Fruit fly (Drosophila melanogaster) whole organism, adult: Measurements from ENCODE around the gene sNPF.

Experiments used
- CG11617 ChIP-seq: fragments of 200-800 bp; sonication (Bioruptor generic); optimal IDR thresholded peaks from 2 replicates; lab custom pipeline; 2017; ENCODE audit warnings: mild to moderate bottlenecking, missing biosample characterization, missing genetic modification reagents, missing genetic modification characterization
- CG12768 ChIP-seq: fragments of 200-800 bp; sonication (Bioruptor generic); optimal IDR thresholded peaks from 2 replicates; lab custom pipeline; 2017; ENCODE audit warnings: missing biosample characterization, missing genetic modification characterization, mild to moderate bottlenecking, moderate library complexity, missing genetic modification reagents
- CG1620 ChIP-seq: fragments of 200-800 bp; sonication (Bioruptor generic); optimal IDR thresholded peaks from 2 replicates; lab custom pipeline; 2016; ENCODE audit warnings: missing biosample characterization, missing genetic modification characterization
- CG5204 ChIP-seq: fragments of 200-800 bp; sonication (Bioruptor generic); optimal IDR thresholded peaks from 2 replicates; lab custom pipeline; 2016; ENCODE audit warnings: missing biosample characterization, missing genetic modification characterization
- CG7101 ChIP-seq: fragments of 200-800 bp; sonication (Bioruptor generic); optimal IDR thresholded peaks from 2 replicates; lab custom pipeline; 2018; ENCODE audit warnings: missing biosample characterization, mild to moderate bottlenecking, missing genetic modification characterization, moderate library complexity
- Clk ChIP-seq: fragments of 200-800 bp; sonication (Bioruptor generic); optimal IDR thresholded peaks from 2 replicates; lab custom pipeline; 2017; ENCODE audit warnings: missing biosample characterization, missing genetic modification characterization
- bab1 ChIP-seq: fragments of 200-800 bp; sonication (Bioruptor generic); optimal IDR thresholded peaks from 3 replicates; lab custom pipeline; 2019; ENCODE audit warnings: missing biosample characterization, mild to moderate bottlenecking, missing genetic modification characterization, moderate library complexity
- cic ChIP-seq: fragments of 200-800 bp; sonication (Bioruptor generic); optimal IDR thresholded peaks from 2 replicates; lab custom pipeline; 2017; ENCODE audit warnings: missing biosample characterization, mild to moderate bottlenecking, missing genetic modification characterization, moderate library complexity
- cnc ChIP-seq, 2 experiments: fragments of >200 bp; optimal IDR thresholded peaks; 2 replicates each; lab custom pipeline; 2017
- kay ChIP-seq: fragments of 200-800 bp; sonication (Bioruptor generic); peaks from one replicate; lab custom pipeline; 2016; ENCODE audit warnings: missing biosample characterization, missing genetic modification characterization, borderline replicate concordance
- ovo ChIP-seq: fragments of 200-800 bp; sonication (Bioruptor generic); optimal IDR thresholded peaks from 2 replicates; lab custom pipeline; 2016; ENCODE audit warnings: missing biosample characterization, missing genetic modification characterization
- pad ChIP-seq: fragments of 200-800 bp; sonication (Bioruptor generic); optimal IDR thresholded peaks from 3 replicates; lab custom pipeline; 2017; ENCODE audit warnings: missing biosample characterization, missing genetic modification characterization, mild to moderate bottlenecking, moderate library complexity, missing genetic modification reagents
- tj ChIP-seq: fragments of 200-800 bp; sonication (Bioruptor generic); optimal IDR thresholded peaks from 3 replicates; lab custom pipeline; 2017; ENCODE audit warnings: missing biosample characterization, mild to moderate bottlenecking, missing genetic modification characterization, moderate library complexity
- toe ChIP-seq: fragments of 200-800 bp; sonication (Bioruptor generic); optimal IDR thresholded peaks from 2 replicates; lab custom pipeline; 2016; ENCODE audit warnings: missing biosample characterization, missing genetic modification characterization

DNA sequence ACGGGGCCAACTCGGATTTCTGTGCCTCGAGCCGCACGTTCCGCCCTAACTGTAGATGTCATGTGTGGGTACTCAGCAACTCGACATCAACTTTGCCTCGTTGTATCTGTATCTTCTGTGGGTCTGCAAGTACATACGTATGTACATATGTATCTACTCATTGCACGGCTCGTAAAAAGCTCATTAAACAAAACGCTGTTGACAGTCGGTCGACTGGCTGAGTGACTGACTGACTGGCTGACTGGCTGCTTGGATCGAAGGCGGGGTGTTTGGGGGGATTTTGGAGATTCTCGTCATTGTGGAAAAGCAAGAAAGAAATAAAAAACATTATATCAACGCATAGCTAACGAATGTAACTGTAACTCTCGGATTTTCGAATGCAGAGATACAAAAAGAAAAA, 23.4 kb upstream of the sNPF start:
- no peak for TF ChIP-seq Clk (GFP tag; lab: Kevin White, UChicago)
- TF ChIP-seq toe (GFP tag; lab: Kevin White, UChicago): no peak
- TF ChIP-seq kay (GFP tag; lab: Kevin White, UChicago): no peak
- TF ChIP-seq CG11617 (GFP tag; lab: Kevin White, UChicago): no peak
- no peak for TF ChIP-seq cic (GFP tag; lab: Kevin White, UChicago)
- TF ChIP-seq cnc (optimal IDR thresholded peaks at IDR 0.05; lab: Kevin White, UChicago): no peak
- TF ChIP-seq pad (GFP tag; lab: Kevin White, UChicago): no peak
- no peak for TF ChIP-seq bab1
- no peak for TF ChIP-seq CG12768
- no peak for TF ChIP-seq tj (GFP tag; lab: Kevin White, UChicago)
- no peak for TF ChIP-seq CG5204 (GFP tag; lab: Kevin White, UChicago)
- TF ChIP-seq CG7101: no peak
- no peak for TF ChIP-seq CG1620 (GFP tag; lab: Kevin White, UChicago)
- TF ChIP-seq ovo (GFP tag; lab: Kevin White, UChicago): no peak
